Worm (Caenorhabditis elegans) whole organism, L1 larva: ENCODE data around the gene F57G12.2.

Experiments used
- C04F5.9 ChIP-seq: sonication (generic microtip); optimal IDR thresholded peaks from 2 replicates; lab custom pipeline; 2016; ENCODE audit warnings: missing genetic modification characterization, missing compliant biosample characterization
- blmp-1 ChIP-seq: fragments of 150-350 bp; optimal IDR thresholded peaks from 2 replicates; lab custom pipeline; 2014; ENCODE audit warnings: missing biosample characterization, missing genetic modification characterization
- ceh-90 ChIP-seq: sonication (generic microtip); optimal IDR thresholded peaks from 2 replicates; lab custom pipeline; 2016; ENCODE audit warnings: missing genetic modification characterization, missing compliant biosample characterization
- dsc-1 ChIP-seq: sonication (generic microtip); optimal IDR thresholded peaks from 2 replicates; lab custom pipeline; 2016; ENCODE audit warnings: mild to moderate bottlenecking, missing genetic modification characterization, missing compliant biosample characterization
- efl-1 ChIP-seq, 4 experiments: fragments of 150-350 bp; optimal IDR thresholded peaks in 3 of 4; peaks in 1 of 4; 1 replicate in 1 of 4; 2 replicates in 3 of 4; lab custom pipeline; 2014; ENCODE audit warnings: missing biosample characterization in 2 of 4, missing genetic modification characterization in 2 of 4, missing genetic modification reagents in 2 of 4
- efl-3 ChIP-seq: fragments of 200-800 bp; sonication (Bioruptor generic); optimal IDR thresholded peaks from 2 replicates; lab custom pipeline; 2018; ENCODE audit warnings: mild to moderate bottlenecking, missing genetic modification characterization, missing compliant biosample characterization
- egl-13 ChIP-seq: sonication (generic microtip); optimal IDR thresholded peaks from 2 replicates; lab custom pipeline; 2016; ENCODE audit warnings: missing genotype, missing genetic modification reagents, missing genetic modification characterization, missing compliant biosample characterization
- egl-27 ChIP-seq, 2 experiments: fragments of 150-350 bp in 1 of 2; sonication (generic microtip); optimal IDR thresholded peaks; 3 replicates each; lab custom pipeline; 2017 to 2018; ENCODE audit warnings: missing biosample characterization in 2 of 2, missing genetic modification characterization in 2 of 2, missing genetic modification reagents in 2 of 2
- elt-2 ChIP-seq: sonication (generic microtip); optimal IDR thresholded peaks from 2 replicates; lab custom pipeline; 2016; ENCODE audit warnings: missing genetic modification characterization, mild to moderate bottlenecking, inconsistent platforms, missing compliant biosample characterization, missing genetic modification reagents
- elt-3 ChIP-seq, 6 experiments: fragments of 150-350 bp in 1 of 6; sonication (generic microtip); optimal IDR thresholded peaks; 2 replicates each; lab custom pipeline; 2017 to 2018; ENCODE audit warnings: missing biosample characterization in 6 of 6, missing genetic modification characterization in 6 of 6, inconsistent platforms in 1 of 6
- fkh-4 ChIP-seq: sonication (generic microtip); optimal IDR thresholded peaks from 2 replicates; lab custom pipeline; 2016; ENCODE audit warnings: missing compliant biosample characterization, missing genetic modification characterization, borderline replicate concordance
- fkh-8 ChIP-seq: sonication (generic microtip); optimal IDR thresholded peaks from 2 replicates; lab custom pipeline; 2016; ENCODE audit warnings: mild to moderate bottlenecking, missing genetic modification characterization, missing compliant biosample characterization
- grh-1 ChIP-seq: fragments of 200-800 bp; sonication (Bioruptor generic); IDR thresholded peaks from 2 replicates; pipeline ENCODE4 v1.3.6; 2022; ENCODE audit warnings: missing genetic modification reagents, missing genetic modification characterization, missing compliant biosample characterization
- hlh-17 ChIP-seq: fragments of 200-800 bp; sonication (Bioruptor generic); optimal IDR thresholded peaks from 2 replicates; lab custom pipeline; 2018; ENCODE audit warnings: missing genetic modification characterization, mild to moderate bottlenecking, missing compliant biosample characterization, moderate library complexity, borderline replicate concordance
- hlh-4 ChIP-seq: sonication (generic microtip); optimal IDR thresholded peaks from 2 replicates; lab custom pipeline; 2016; ENCODE audit warnings: mild to moderate bottlenecking, missing genetic modification characterization, missing compliant biosample characterization
- lin-14 ChIP-seq: fragments of 200-800 bp; sonication (Bioruptor generic); optimal IDR thresholded peaks from 2 replicates; lab custom pipeline; 2018; ENCODE audit warnings: mild to moderate bottlenecking, missing genetic modification characterization, moderate library complexity, missing compliant biosample characterization
- lin-35 ChIP-seq, 2 experiments: fragments of 150-350 bp; optimal IDR thresholded peaks; 2 replicates each; lab custom pipeline; 2014; ENCODE audit warnings: missing biosample characterization in 2 of 2, missing genetic modification characterization in 2 of 2, missing genetic modification reagents in 2 of 2
- lsy-2 ChIP-seq, 2 experiments: fragments of 150-350 bp; optimal IDR thresholded peaks; 2 replicates each; lab custom pipeline; 2014; ENCODE audit warnings: missing biosample characterization in 2 of 2, missing genetic modification characterization in 2 of 2
- mdl-1 ChIP-seq, 2 experiments: fragments of 150-350 bp; optimal IDR thresholded peaks; 2 replicates each; lab custom pipeline; 2014 to 2017; ENCODE audit warnings: missing biosample characterization in 2 of 2, missing genetic modification characterization in 2 of 2, inconsistent platforms in 1 of 2
- mep-1 ChIP-seq: fragments of 150-350 bp; optimal IDR thresholded peaks from 2 replicates; lab custom pipeline; 2014; ENCODE audit warnings: missing biosample characterization, missing genetic modification characterization
- nhr-11 ChIP-seq: fragments of 150-350 bp; optimal IDR thresholded peaks from 2 replicates; lab custom pipeline; 2014; ENCODE audit warnings: missing biosample characterization, missing genetic modification characterization
- nhr-20 ChIP-seq: sonication (generic microtip); optimal IDR thresholded peaks from 2 replicates; lab custom pipeline; 2016; ENCODE audit warnings: mild to moderate bottlenecking, missing genetic modification characterization, missing compliant biosample characterization
- nhr-237 ChIP-seq: fragments of 150-350 bp; optimal IDR thresholded peaks from 2 replicates; lab custom pipeline; 2014; ENCODE audit warnings: missing biosample characterization, missing genetic modification characterization
- nhr-47 ChIP-seq: sonication (generic microtip); optimal IDR thresholded peaks from 2 replicates; lab custom pipeline; 2016; ENCODE audit warnings: mild to moderate bottlenecking, missing genetic modification characterization, moderate library complexity, missing compliant biosample characterization
- nhr-71 ChIP-seq: sonication (generic microtip); optimal IDR thresholded peaks from 2 replicates; lab custom pipeline; 2016; ENCODE audit warnings: mild to moderate bottlenecking, missing genetic modification characterization, moderate library complexity, missing compliant biosample characterization
- pag-3 ChIP-seq: sonication (generic microtip); optimal IDR thresholded peaks from 2 replicates; lab custom pipeline; 2017; ENCODE audit warnings: missing genetic modification characterization, mild to moderate bottlenecking, missing compliant biosample characterization, antibody characterized with exemption, borderline replicate concordance; ENCODE audit not compliant: insufficient read depth
- rnt-1 ChIP-seq: sonication (generic microtip); optimal IDR thresholded peaks from 2 replicates; lab custom pipeline; 2016; ENCODE audit warnings: mild to moderate bottlenecking, missing genetic modification characterization, moderate library complexity, missing compliant biosample characterization
- snpc-4 ChIP-seq: fragments of 150-350 bp; optimal IDR thresholded peaks from 2 replicates; lab custom pipeline; 2014; ENCODE audit warnings: missing biosample characterization, missing genetic modification characterization
- sup-37 ChIP-seq: fragments of 200-800 bp; sonication (Bioruptor generic); optimal IDR thresholded peaks from 2 replicates; lab custom pipeline; 2018; ENCODE audit warnings: mild to moderate bottlenecking, missing genetic modification characterization, missing compliant biosample characterization
- swsn-7 ChIP-seq: sonication (generic microtip); optimal IDR thresholded peaks from 2 replicates; lab custom pipeline; 2016; ENCODE audit warnings: missing genetic modification characterization, missing compliant biosample characterization
- unc-130 ChIP-seq: fragments of 150-350 bp; optimal IDR thresholded peaks from 2 replicates; lab custom pipeline; 2017; ENCODE audit warnings: missing biosample characterization, missing genetic modification characterization, inconsistent platforms
- unc-62 ChIP-seq: fragments of 150-350 bp; optimal IDR thresholded peaks from 2 replicates; lab custom pipeline; 2014; ENCODE audit warnings: missing biosample characterization, missing genetic modification reagents, missing genetic modification characterization
- zip-4 ChIP-seq: fragments of 200-800 bp; sonication (Bioruptor generic); optimal IDR thresholded peaks from 2 replicates; lab custom pipeline; 2018; ENCODE audit warnings: mild to moderate bottlenecking, missing genetic modification characterization, moderate library complexity, missing compliant biosample characterization
- ztf-11 ChIP-seq, 2 experiments: sonication (generic microtip); optimal IDR thresholded peaks; 2 replicates each; lab custom pipeline; 2016 to 2017; ENCODE audit warnings: missing genetic modification characterization in 2 of 2, missing biosample characterization in 1 of 2, missing compliant biosample characterization in 1 of 2

Gene F57G12.2

ce11 chrX:12154055-12154898 lies 5.6 kb downstream of the F57G12.2 start, which contains the start of gene mfsd-11:
TSS of gene mfsd-11 (minus strand) at chrX:12154105.
- TF ChIP-seq sup-37 (GFP tag; lab: Kevin White, UChicago) (no peak), egl-27 (tag; optimal IDR thresholded peaks at IDR 0.05; lab: Kevin White, UChicago) (no peak), elt-2 (peak; percentile 26), mep-1 (tag; lab: Kevin White, UChicago) (no peak), lin-14 (GFP tag; lab: Kevin White, UChicago) (no peak), mdl-1 (tag; optimal IDR thresholded peaks at IDR 0.05; lab: Kevin White, UChicago) (no peak), nhr-237 (no peak), fkh-8 (tag; lab: Kevin White, UChicago) (no peak), nhr-11 (tag; lab: Kevin White, UChicago) (no peak)

ce11 chrX:12149638-12150137 lies 10.2 kb downstream of the F57G12.2 start, which contains the start of gene znf-474:
TSS of gene znf-474 (plus strand) at chrX:12149924.
- TF ChIP-seq unc-130 (tag; lab: Kevin White, UChicago) (no peak), nhr-47 (tag; lab: Kevin White, UChicago) (peak; percentile 32), nhr-71 (peak; percentile 29), fkh-8 (tag; lab: Kevin White, UChicago) (peak; percentile 91), lin-14 (GFP tag; lab: Kevin White, UChicago) (peak; percentile 52), dsc-1 (peak; percentile 8)

- TF ChIP-seq hlh-17 (GFP tag; lab: Kevin White, UChicago), result no peak
- TF ChIP-seq elt-3 (tag; optimal IDR thresholded peaks at IDR 0.05; lab: Kevin White, UChicago), result peak in 1 of 6 experiments; percentile 43
- TF ChIP-seq C04F5.9 (tag; lab: Kevin White, UChicago), result no peak
- no peak for TF ChIP-seq ceh-90
- TF ChIP-seq efl-1 (optimal IDR thresholded peaks at IDR 0.05; lab: Kevin White, UChicago), result no peak
- TF ChIP-seq efl-1 (GFP tag; optimal IDR thresholded peaks at IDR 0.05 in 1 of 2; lab: Kevin White, UChicago), result peak in 1 of 2 experiments; percentile 73
- TF ChIP-seq elt-2, result peak; percentile 60
- TF ChIP-seq lin-35 (GFP tag; optimal IDR thresholded peaks at IDR 0.05; lab: Kevin White, UChicago), result peak in 1 of 2 experiments; percentile 6
Observed at ce11 chrX:12146453-12147085, 13.3 kb downstream of the F57G12.2 start, which contains the start of gene pycr-1. TSS of gene pycr-1 (plus strand) at chrX:12146832.

- peak; percentile 8 for TF ChIP-seq blmp-1 (tag; lab: Kevin White, UChicago)
- no peak for TF ChIP-seq grh-1
Observed at ce11 chrX:12145919-12146318, 13.9 kb downstream of the F57G12.2 start.

ce11 chrX:12143693-12144092 lies 16.2 kb downstream of the F57G12.2 start, which contains the start of gene M153.5:
TSS of gene M153.5 (plus strand) at chrX:12143993.
- TF ChIP-seq zip-4 (GFP tag; lab: Kevin White, UChicago) (no peak), ztf-11 (tag; optimal IDR thresholded peaks at IDR 0.05; lab: Kevin White, UChicago) (no peak), hlh-4 (tag; lab: Kevin White, UChicago) (no peak), snpc-4 (no peak), lsy-2 (tag; optimal IDR thresholded peaks at IDR 0.05; lab: Kevin White, UChicago) (no peak), swsn-7 (no peak), unc-62 (GFP tag; lab: Kevin White, UChicago) (no peak), efl-3 (GFP tag; lab: Kevin White, UChicago) (no peak), fkh-4 (tag; lab: Kevin White, UChicago) (no peak), unc-130 (tag; lab: Kevin White, UChicago) (no peak), pag-3 (tag; lab: Kevin White, UChicago) (no peak), blmp-1 (tag; lab: Kevin White, UChicago) (no peak), rnt-1 (no peak), dsc-1 (no peak), nhr-20 (tag; lab: Kevin White, UChicago) (no peak), nhr-11 (tag; lab: Kevin White, UChicago) (no peak), egl-13 (tag; lab: Kevin White, UChicago) (no peak), nhr-71 (no peak)
